Worm (Caenorhabditis elegans): ENCODE data around the gene T10B10.8.

The T10B10.8 gene

DNA sequence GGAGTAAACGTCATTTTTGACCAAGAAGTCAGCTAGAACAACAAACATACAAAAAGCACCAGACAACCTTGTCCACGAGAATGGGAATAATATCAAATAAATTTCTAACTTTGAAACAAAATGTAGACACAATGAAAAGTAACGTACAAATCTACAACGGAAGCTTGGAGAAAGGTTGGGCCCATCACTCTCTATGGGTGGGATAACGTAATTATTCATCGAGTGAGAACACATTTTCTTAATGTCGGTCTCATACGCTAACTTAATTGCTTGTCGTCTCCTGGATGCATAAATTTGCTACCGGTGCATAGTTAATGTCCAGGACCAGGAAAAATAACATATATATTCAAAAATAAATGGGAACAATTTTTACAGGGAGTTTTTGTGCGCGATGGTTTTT lies 32.8 kb downstream of the T10B10.8 start:
- TF ChIP-seq hlh-12 (tag; optimal IDR thresholded peaks at IDR 0.05) (no peak), B0019.2 (GFP tag; conservative IDR thresholded peaks at IDR 0.05) (no peak), Y79H2A.3 (GFP tag; conservative IDR thresholded peaks at IDR 0.05) (no peak)

DNA sequence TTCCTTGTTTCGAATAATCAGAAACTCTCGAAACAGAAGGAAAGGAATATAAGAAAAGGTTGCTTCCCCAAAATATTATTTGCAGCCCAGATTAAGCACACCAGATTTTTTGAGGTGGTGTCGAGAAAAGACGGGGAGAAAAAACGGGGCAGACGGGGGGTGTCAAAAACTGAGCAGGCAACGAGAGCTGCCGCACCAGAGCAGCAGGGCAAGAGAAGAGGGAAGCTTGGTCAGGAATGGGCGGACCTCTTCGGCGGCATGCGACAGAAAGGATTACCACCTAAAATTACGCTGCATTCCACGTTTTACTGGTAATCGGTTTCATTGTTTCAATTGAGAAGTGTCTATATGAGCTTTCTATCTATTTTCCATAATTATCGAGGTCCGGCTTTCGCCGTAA lies 33.9 kb downstream of the T10B10.8 start:
- TF ChIP-seq zfh-2 (GFP tag; conservative IDR thresholded peaks at IDR 0.05) (peak; percentile 53; the same call in 1 of the 2 replicates), egrh-3 (GFP tag; IDR thresholded peaks at IDR 0.05) (peak; percentile 22; the same call in 1 of the 2 replicates), Y56A3A.18 (GFP tag; IDR thresholded peaks at IDR 0.05) (no peak)

DNA sequence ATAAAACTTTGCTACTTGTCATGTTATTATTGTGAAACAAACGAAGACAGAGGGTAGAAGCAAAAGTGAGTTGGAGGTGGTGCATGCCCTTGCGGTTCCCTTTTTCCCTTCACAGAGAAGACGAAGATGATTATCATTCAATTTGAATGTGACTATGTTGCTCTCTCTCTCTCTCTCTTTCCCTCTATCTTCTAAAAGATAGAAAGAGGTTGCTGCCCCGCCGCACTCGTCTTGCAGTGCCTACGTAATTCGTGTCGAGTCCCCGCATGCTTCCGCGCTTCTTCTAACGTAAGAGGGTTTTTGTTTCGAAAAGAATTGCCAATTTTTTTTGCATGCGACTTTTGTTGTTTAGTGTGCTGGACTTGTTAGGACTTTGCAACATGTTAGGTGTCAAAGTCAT lies 37.8 kb downstream of the T10B10.8 start:
- TF ChIP-seq gei-17 (GFP tag; optimal IDR thresholded peaks at IDR 0.05) (no peak), F55B11.4 (tag; optimal IDR thresholded peaks at IDR 0.05; ENCODE audit: borderline replicate concordance, insufficient read depth) (no peak)

DNA sequence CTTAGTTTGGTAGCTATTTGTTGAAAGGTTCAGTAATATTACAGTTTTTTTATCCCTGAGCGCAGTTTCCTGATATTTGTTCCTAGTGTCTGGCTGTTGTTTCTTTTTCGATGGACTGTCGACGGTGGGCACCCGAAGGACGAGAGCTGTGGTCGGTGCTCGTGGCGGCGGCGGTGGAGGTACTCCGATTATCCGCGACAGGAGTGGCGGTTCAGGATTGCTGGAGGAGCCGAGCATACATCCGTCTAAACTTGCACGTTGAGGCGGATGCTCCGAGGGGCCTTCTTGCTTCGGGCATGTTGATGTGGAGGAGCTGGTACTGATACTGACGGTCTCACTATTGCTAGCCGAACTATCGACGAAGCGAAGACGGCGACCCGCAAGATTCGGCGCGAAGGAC lies 38.7 kb downstream of the T10B10.8 start:
- TF ChIP-seq egrh-3 (GFP tag; IDR thresholded peaks at IDR 0.05) (peak; percentile 67; the same call in 1 of the 2 replicates), cebp-2 (GFP tag; IDR thresholded peaks at IDR 0.05) (0 out of 2 replicates have a peak, but pooled peaks have one; percentile 9), zfh-2 (GFP tag; conservative IDR thresholded peaks at IDR 0.05) (peak; percentile 76), hmg-1.2 (GFP tag; IDR thresholded peaks at IDR 0.05) (no peak), C06A6.2 (GFP tag; conservative IDR thresholded peaks at IDR 0.05) (no peak), ceh-58 (GFP tag; IDR thresholded peaks at IDR 0.05) (no peak)

DNA sequence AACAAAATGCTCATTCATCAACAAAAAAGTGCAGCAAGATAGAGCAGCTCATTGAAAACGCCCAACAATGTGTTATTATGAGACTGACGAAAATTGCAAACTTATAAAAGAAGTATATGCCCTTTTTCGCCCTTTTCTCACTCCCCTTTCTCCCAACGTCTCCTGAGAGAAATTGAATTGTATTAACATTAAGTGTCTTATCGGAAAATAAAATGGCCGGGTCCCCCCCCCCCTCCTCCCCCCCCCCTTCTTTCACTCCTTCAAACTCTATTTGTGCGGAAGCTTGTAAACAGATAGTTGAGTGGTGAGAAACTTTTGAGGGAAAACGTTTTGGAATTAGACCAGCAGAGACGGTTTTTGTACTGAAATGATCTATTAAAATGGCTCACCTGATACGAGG lies 39.3 kb downstream of the T10B10.8 start:
- no peak for TF ChIP-seq ceh-100 (GFP tag; IDR thresholded peaks at IDR 0.05)
- no peak for TF ChIP-seq sptf-2 (GFP tag; optimal IDR thresholded peaks at IDR 0.05)
- no peak for TF ChIP-seq ets-4 (GFP tag; optimal IDR thresholded peaks at IDR 0.05)
- no peak for TF ChIP-seq lin-40 (tag; optimal IDR thresholded peaks at IDR 0.05)
- no peak for TF ChIP-seq Y79H2A.3 (GFP tag; conservative IDR thresholded peaks at IDR 0.05)
- no peak for TF ChIP-seq ztf-6 (GFP tag; IDR thresholded peaks at IDR 0.05)
- TF ChIP-seq ztf-18 (tag; optimal IDR thresholded peaks at IDR 0.05) = no peak
- TF ChIP-seq ztf-22 (GFP tag; optimal IDR thresholded peaks at IDR 0.05) = no peak

DNA sequence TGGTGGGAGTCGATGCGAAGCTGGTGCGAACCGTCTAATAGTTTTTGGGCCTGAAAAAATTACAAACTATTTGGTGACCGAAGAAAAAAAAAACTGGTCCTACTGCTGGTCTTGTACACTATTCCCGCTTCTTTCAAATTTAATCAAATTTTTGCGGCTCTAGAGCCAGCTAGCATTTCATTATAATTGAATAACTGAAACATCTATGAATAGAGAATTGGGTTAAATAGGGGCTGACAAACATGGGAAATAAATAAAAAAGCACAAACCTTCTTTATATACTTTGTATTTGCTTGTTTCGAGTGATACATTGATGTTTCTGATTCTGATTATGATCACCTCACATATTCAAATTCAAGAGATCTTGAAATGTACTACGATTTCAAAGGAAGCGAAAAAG lies 40.9 kb downstream of the T10B10.8 start:
- TF ChIP-seq snpc-1.1 (tag; optimal IDR thresholded peaks at IDR 0.05; ENCODE audit: insufficient read depth) = no peak
- no peak for TF ChIP-seq cebp-1 (GFP tag; IDR thresholded peaks at IDR 0.05)
- TF ChIP-seq cebp-1 (tag; optimal IDR thresholded peaks at IDR 0.05) = no peak
- TF ChIP-seq nhr-27 (tag; optimal IDR thresholded peaks at IDR 0.05) = no peak
- TF ChIP-seq rec-8 (tag; optimal IDR thresholded peaks at IDR 0.05) = no peak
- no peak for TF ChIP-seq T26A5.8 (tag; optimal IDR thresholded peaks at IDR 0.05)
- no peak for TF ChIP-seq egl-44 (GFP tag; IDR thresholded peaks at IDR 0.05)
- TF ChIP-seq nhr-90 (tag; optimal IDR thresholded peaks at IDR 0.05) = no peak

DNA sequence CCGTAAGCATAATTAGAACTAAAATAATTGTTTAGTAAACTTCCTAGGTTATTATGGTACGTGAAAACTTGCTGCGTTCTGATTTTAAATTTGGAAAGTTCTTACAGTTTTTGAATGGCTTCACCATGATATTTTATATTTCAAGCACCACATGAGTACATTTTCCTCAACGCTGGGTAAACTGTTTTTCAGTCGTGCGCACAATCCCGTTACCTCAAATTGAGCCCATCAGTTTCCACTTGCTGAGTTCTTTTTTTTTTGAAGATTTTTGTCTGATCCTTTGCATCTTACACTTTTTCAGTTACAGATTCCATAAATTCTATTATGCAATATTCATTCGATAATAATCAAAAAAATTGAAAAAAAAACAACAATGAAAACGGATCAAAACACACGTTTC lies 45.5 kb downstream of the T10B10.8 start:
- TF ChIP-seq C17E4.6 (GFP tag; IDR thresholded peaks at IDR 0.05) (no peak), aptf-3 (GFP tag; IDR thresholded peaks at IDR 0.05) (no peak)
